Fruit fly (Drosophila melanogaster) whole organism, embryonic: ENCODE data around the gene CG3104.
A peak's percentile ranks its signal among the peaks of the same experiment; 100 is the strongest.

Source experiments
- Adf1 ChIP-seq: fragments of 200-800 bp; sonication (Bioruptor generic); IDR thresholded peaks from 2 replicates; pipeline ENCODE4 v1.3.6; 2022; ENCODE audit warnings: missing biosample characterization, missing genetic modification characterization
- B-H1 ChIP-seq: fragments of 200-800 bp; sonication (Bioruptor generic); IDR thresholded peaks from 3 replicates; pipeline ENCODE4 v1.3.6; 2022; ENCODE audit warnings: missing biosample characterization, missing genetic modification characterization
- Blimp-1 ChIP-seq: fragments of 200-800 bp; sonication (Bioruptor generic); optimal IDR thresholded peaks from 3 replicates; lab custom pipeline; 2018; ENCODE audit warnings: missing biosample characterization, missing genetic modification characterization, mild to moderate bottlenecking, moderate library complexity, missing genetic modification reagents
- CG11504 ChIP-seq: fragments of 200-800 bp; sonication (Bioruptor generic); optimal IDR thresholded peaks from 3 replicates; lab custom pipeline; 2019; ENCODE audit warnings: missing biosample characterization, mild to moderate bottlenecking, missing genetic modification characterization, moderate library complexity
- CG12769 ChIP-seq: fragments of 200-800 bp; sonication (Bioruptor generic); optimal IDR thresholded peaks from 2 replicates; lab custom pipeline; 2019; ENCODE audit warnings: missing biosample characterization, mild to moderate bottlenecking, missing genetic modification characterization, moderate library complexity
- CG13894 ChIP-seq: fragments of 200-800 bp; sonication (Bioruptor generic); optimal IDR thresholded peaks from 3 replicates; lab custom pipeline; 2018; ENCODE audit warnings: missing biosample characterization, mild to moderate bottlenecking, missing genetic modification characterization, moderate library complexity
- CG3163 ChIP-seq: fragments of 200-800 bp; sonication (Bioruptor generic); optimal IDR thresholded peaks from 3 replicates; lab custom pipeline; 2016; ENCODE audit warnings: missing biosample characterization, missing genetic modification characterization
- CG4404 ChIP-seq: fragments of 200-800 bp; sonication (Bioruptor generic); IDR thresholded peaks from 2 replicates; pipeline ENCODE4 v1.3.6; 2022; ENCODE audit warnings: missing biosample characterization, missing genetic modification characterization
- Deaf1 ChIP-seq: fragments of 200-800 bp; optimal IDR thresholded peaks from 3 replicates; lab custom pipeline; 2019; ENCODE audit warnings: missing biosample characterization, mild to moderate bottlenecking, missing genetic modification characterization, moderate library complexity
- Sox102F ChIP-seq: fragments of 200-800 bp; sonication (Bioruptor generic); optimal IDR thresholded peaks from 2 replicates; lab custom pipeline; 2018; ENCODE audit warnings: missing biosample characterization, mild to moderate bottlenecking, missing genetic modification characterization, moderate library complexity
- Stat92E ChIP-seq, 3 experiments: fragments of >200 bp in 2 of 3; fragments of 200-800 bp in 1 of 3; sonication (Bioruptor generic) in 1 of 3; optimal IDR thresholded peaks; 2 replicates each; lab custom pipeline; 2017 to 2019; ENCODE audit warnings: missing biosample characterization in 3 of 3, missing genetic modification characterization in 3 of 3, mild to moderate bottlenecking in 1 of 3, moderate library complexity in 1 of 3
- abd-A ChIP-seq: fragments of 200-800 bp; sonication (Bioruptor generic); optimal IDR thresholded peaks from 3 replicates; lab custom pipeline; 2019; ENCODE audit warnings: missing biosample characterization, mild to moderate bottlenecking, missing genetic modification characterization, moderate library complexity
- btn ChIP-seq: fragments of 200-800 bp; sonication (Bioruptor generic); optimal IDR thresholded peaks from 2 replicates; lab custom pipeline; 2016; ENCODE audit warnings: missing biosample characterization, missing genetic modification characterization
- chinmo ChIP-seq: fragments of 200-800 bp; sonication (Bioruptor generic); IDR thresholded peaks from 4 replicates; pipeline ENCODE4 v1.3.6; 2022; ENCODE audit warnings: missing biosample characterization, missing genetic modification characterization; ENCODE audit not compliant: partially characterized antibody
- chm ChIP-seq: fragments of 200-800 bp; sonication (Bioruptor generic); IDR thresholded peaks from 2 replicates; pipeline ENCODE4 v1.3.6; 2022; ENCODE audit warnings: missing biosample characterization, missing genetic modification characterization
- chn ChIP-seq: fragments of 200-800 bp; sonication (Bioruptor generic); optimal IDR thresholded peaks from 2 replicates; lab custom pipeline; 2016; ENCODE audit warnings: missing biosample characterization, missing genetic modification characterization
- danr ChIP-seq: fragments of 200-800 bp; sonication (Bioruptor generic); IDR thresholded peaks from 2 replicates; pipeline ENCODE4 v1.3.6; 2022; ENCODE audit warnings: missing biosample characterization, missing genetic modification characterization
- eyg ChIP-seq: fragments of 200-800 bp; sonication (Bioruptor generic); optimal IDR thresholded peaks from 3 replicates; lab custom pipeline; 2016; ENCODE audit warnings: missing biosample characterization, missing genetic modification characterization
- gfzf ChIP-seq: fragments of 200-800 bp; sonication (Bioruptor generic); optimal IDR thresholded peaks from 2 replicates; lab custom pipeline; 2016; ENCODE audit warnings: missing biosample characterization, mild to moderate bottlenecking, missing genetic modification characterization, moderate library complexity
- grn ChIP-seq: fragments of 200-800 bp; sonication (Bioruptor generic); optimal IDR thresholded peaks from 3 replicates; lab custom pipeline; 2017; ENCODE audit warnings: missing biosample characterization, missing genetic modification characterization
- hbn ChIP-seq: fragments of 200-800 bp; sonication (Bioruptor generic); IDR thresholded peaks from 2 replicates; pipeline ENCODE4 v1.3.6; 2022; ENCODE audit warnings: missing biosample characterization, missing genetic modification characterization; ENCODE audit not compliant: partially characterized antibody
- hth ChIP-seq: fragments of >200 bp; optimal IDR thresholded peaks from 2 replicates; lab custom pipeline; 2017; ENCODE audit warnings: inconsistent platforms
- jigr1 ChIP-seq: fragments of 200-800 bp; sonication (Bioruptor generic); IDR thresholded peaks from 3 replicates; pipeline ENCODE4 v1.3.6; 2022; ENCODE audit warnings: missing biosample characterization, missing genetic modification characterization
- kni ChIP-seq: fragments of 200-800 bp; sonication (Bioruptor generic); optimal IDR thresholded peaks from 3 replicates; lab custom pipeline; 2017; ENCODE audit warnings: mild to moderate bottlenecking, missing biosample characterization, missing genetic modification reagents, missing genetic modification characterization
- nau ChIP-seq: fragments of 200-800 bp; sonication (Bioruptor generic); optimal IDR thresholded peaks from 3 replicates; lab custom pipeline; 2017; ENCODE audit warnings: missing biosample characterization, mild to moderate bottlenecking, missing genetic modification characterization, missing genetic modification reagents
- nmo ChIP-seq: fragments of 200-800 bp; sonication (Bioruptor generic); optimal IDR thresholded peaks from 2 replicates; lab custom pipeline; 2018; ENCODE audit warnings: missing biosample characterization, mild to moderate bottlenecking, missing genetic modification characterization, moderate library complexity
- odd ChIP-seq: fragments of 200-800 bp; sonication (Bioruptor generic); optimal IDR thresholded peaks from 2 replicates; lab custom pipeline; 2017; ENCODE audit warnings: missing biosample characterization, mild to moderate bottlenecking, missing genetic modification characterization
- p53 ChIP-seq: fragments of 200-800 bp; sonication (Bioruptor generic); optimal IDR thresholded peaks from 2 replicates; lab custom pipeline; 2016; ENCODE audit warnings: missing biosample characterization, missing genetic modification characterization
- pan ChIP-seq, 4 experiments: fragments of >200 bp in 3 of 4; fragments of 200-800 bp in 1 of 4; sonication (Bioruptor generic) in 1 of 4; optimal IDR thresholded peaks in 3 of 4; IDR thresholded peaks in 1 of 4; 2 replicates each; pipeline versions ENCODE4 v1.3.6 to Lab custom; 2017 to 2022; ENCODE audit warnings: missing biosample characterization in 2 of 4, missing genetic modification characterization in 2 of 4, mixed read lengths in 1 of 4
- pita ChIP-seq: fragments of 200-800 bp; sonication (Bioruptor generic); optimal IDR thresholded peaks from 2 replicates; lab custom pipeline; 2017; ENCODE audit warnings: missing biosample characterization, mild to moderate bottlenecking, missing genetic modification characterization
- rib ChIP-seq: fragments of 200-800 bp; sonication (Bioruptor generic); IDR thresholded peaks from 2 replicates; pipeline ENCODE4 v1.3.6; 2022; ENCODE audit warnings: missing biosample characterization, missing genetic modification characterization
- row ChIP-seq: fragments of 200-800 bp; sonication (Bioruptor generic); IDR thresholded peaks from 3 replicates; pipeline ENCODE4 v1.3.6; 2022; ENCODE audit warnings: missing biosample characterization, missing genetic modification characterization
- sqz ChIP-seq: fragments of 200-800 bp; sonication (Bioruptor generic); optimal IDR thresholded peaks from 3 replicates; lab custom pipeline; 2018; ENCODE audit warnings: missing biosample characterization, mild to moderate bottlenecking, missing genetic modification characterization
- ssp ChIP-seq: fragments of 200-800 bp; sonication (Bioruptor generic); IDR thresholded peaks from 2 replicates; pipeline ENCODE4 v1.3.6; 2022; ENCODE audit warnings: missing biosample characterization, missing genetic modification characterization
- vnd ChIP-seq: fragments of 200-800 bp; sonication (Bioruptor generic); IDR thresholded peaks from 3 replicates; pipeline ENCODE4 v1.3.6; 2022; ENCODE audit warnings: missing biosample characterization, missing genetic modification characterization; ENCODE audit not compliant: partially characterized antibody
- vvl ChIP-seq: fragments of 200-800 bp; sonication (Bioruptor generic); IDR thresholded peaks from 2 replicates; pipeline ENCODE4 v1.3.6; 2022; ENCODE audit warnings: missing biosample characterization, missing genetic modification characterization

The CG3104 gene

dm6 chr2L:2839850-2840249 is 15.7 kb downstream of the CG3104 start, which contains the start of gene CG2975 (continued):
- TF ChIP-seq CG3163 (GFP tag; lab: Kevin White, UChicago) = no peak
- no peak for TF ChIP-seq nau
- peak; percentile 94 for TF ChIP-seq CG11504 (tag; lab: Kevin White, UChicago)
- TF ChIP-seq Blimp-1 (GFP tag; lab: Kevin White, UChicago) = no peak
- no peak for TF ChIP-seq chn (GFP tag; lab: Kevin White, UChicago)
- no peak for TF ChIP-seq vnd
- no peak for TF ChIP-seq Adf1 (GFP tag; lab: Robert Waterston, UW)
- TF ChIP-seq nmo (GFP tag; lab: Kevin White, UChicago) = no peak
- TF ChIP-seq ssp (GFP tag; lab: Robert Waterston, UW) = no peak
- TF ChIP-seq jigr1 (GFP tag; lab: Robert Waterston, UW) = no peak
- no peak for TF ChIP-seq Deaf1
- no peak for TF ChIP-seq btn
- peak; percentile 31 for TF ChIP-seq gfzf
- no peak for TF ChIP-seq rib (GFP tag; lab: Robert Waterston, UW)
- TF ChIP-seq Sox102F (GFP tag; lab: Kevin White, UChicago) = no peak
- TF ChIP-seq row = 0 out of 3 replicates have a peak, but pooled peaks have one; percentile 24
- TF ChIP-seq sqz = peak; percentile 17
- no peak for TF ChIP-seq odd (GFP tag; lab: Kevin White, UChicago)
- no peak for TF ChIP-seq B-H1 (GFP tag; lab: Robert Waterston, UW)
- TF ChIP-seq pan (optimal IDR thresholded peaks at IDR 0.05; lab: Kevin White, UChicago) = no peak
- TF ChIP-seq pan (GFP tag; optimal IDR thresholded peaks at IDR 0.05 in 1 of 2, IDR thresholded peaks at IDR 0.05 in 1 of 2) = no peak
- no peak for TF ChIP-seq hth
- no peak for TF ChIP-seq eyg (GFP tag; lab: Kevin White, UChicago)
- TF ChIP-seq abd-A (tag; lab: Kevin White, UChicago) = no peak
- no peak for TF ChIP-seq danr
- TF ChIP-seq Stat92E (GFP tag; optimal IDR thresholded peaks at IDR 0.05; lab: Kevin White, UChicago) = no peak
- TF ChIP-seq vvl (GFP tag; lab: Robert Waterston, UW) = no peak
- TF ChIP-seq kni = peak; percentile 33
- TF ChIP-seq chm (GFP tag; lab: Robert Waterston, UW) = no peak
- no peak for TF ChIP-seq p53 (GFP tag; lab: Kevin White, UChicago)
- TF ChIP-seq, all 482 proteins: peak for 7

- TF ChIP-seq grn (GFP tag; lab: Kevin White, UChicago) (peak; percentile 85), pita (GFP tag; lab: Kevin White, UChicago) (no peak), CG13894 (tag; lab: Kevin White, UChicago) (peak; percentile 12), chinmo (GFP tag; lab: Robert Waterston, UW) (peak; percentile 51; the same call in 1 of the 4 replicates), vvl (GFP tag; lab: Robert Waterston, UW) (peak; percentile 29; the same call in 1 of the 2 replicates), hbn (GFP tag; lab: Robert Waterston, UW) (no peak), CG4404 (GFP tag; lab: Robert Waterston, UW) (no peak), Deaf1 (peak; percentile 44), abd-A (tag; lab: Kevin White, UChicago) (peak; percentile 40), CG12769 (peak; percentile 79), Blimp-1 (GFP tag; lab: Kevin White, UChicago) (peak; percentile 56)
Observed at dm6 chr2L:2837742-2838461, 17.7 kb downstream of the CG3104 start, which contains the start of the genes CG3119 and Cpr23B. CG3119 (minus strand) TSS chr2L:2837833. Cpr23B (plus strand) TSS chr2L:2838411.
